Worm (Caenorhabditis elegans) whole organism, L3 larva: ENCODE results near the gene nstp-3.
A peak's percentile ranks its signal among the peaks of the same experiment; 100 is the strongest.

Experiments
- R02D3.7 ChIP-seq: fragments of 150-350 bp; optimal IDR thresholded peaks from 2 replicates; lab custom pipeline; 2014; ENCODE audit warnings: missing biosample characterization, missing genetic modification characterization
- ZK546.5 ChIP-seq: sonication (generic microtip); optimal IDR thresholded peaks from 2 replicates; lab custom pipeline; 2017; ENCODE audit warnings: missing biosample characterization, missing genetic modification characterization
- aly-2 ChIP-seq: fragments of 150-350 bp; optimal IDR thresholded peaks from 2 replicates; lab custom pipeline; 2014; ENCODE audit warnings: missing biosample characterization, missing genetic modification characterization
- ama-1 ChIP-seq: fragments of 150-350 bp; optimal IDR thresholded peaks from 2 replicates; lab custom pipeline; 2018
- ceh-16 ChIP-seq: sonication (generic microtip); optimal IDR thresholded peaks from 2 replicates; lab custom pipeline; 2017; ENCODE audit warnings: missing biosample characterization, missing genetic modification characterization
- ceh-28 ChIP-seq: fragments of 150-350 bp; optimal IDR thresholded peaks from 2 replicates; lab custom pipeline; 2014; ENCODE audit warnings: missing biosample characterization, missing genetic modification reagents, missing genetic modification characterization
- ceh-82 ChIP-seq: fragments of 150-350 bp; optimal IDR thresholded peaks from 2 replicates; lab custom pipeline; 2014; ENCODE audit warnings: missing biosample characterization, missing genetic modification characterization
- ceh-9 ChIP-seq: sonication (generic microtip); optimal IDR thresholded peaks from 2 replicates; lab custom pipeline; 2018; ENCODE audit warnings: missing biosample characterization, missing genetic modification characterization
- daf-12 ChIP-seq: fragments of 150-350 bp; optimal IDR thresholded peaks from 2 replicates; lab custom pipeline; 2014; ENCODE audit warnings: missing biosample characterization, missing genetic modification reagents, missing genetic modification characterization
- egl-27 ChIP-seq: sonication (generic microtip); optimal IDR thresholded peaks from 4 replicates; lab custom pipeline; 2017; ENCODE audit warnings: missing biosample characterization, missing genetic modification reagents, missing genetic modification characterization
- egl-5 ChIP-seq: fragments of 150-350 bp; optimal IDR thresholded peaks from 2 replicates; lab custom pipeline; 2017; ENCODE audit warnings: missing biosample characterization, missing genetic modification reagents, missing genetic modification characterization, inconsistent platforms
- elt-1 ChIP-seq: fragments of 150-350 bp; optimal IDR thresholded peaks from 2 replicates; lab custom pipeline; 2014; ENCODE audit warnings: missing biosample characterization, missing genetic modification characterization
- elt-2 ChIP-seq: sonication (generic microtip); optimal IDR thresholded peaks from 2 replicates; lab custom pipeline; 2016; ENCODE audit warnings: missing genetic modification reagents, mild to moderate bottlenecking, missing genetic modification characterization, missing compliant biosample characterization
- elt-3 ChIP-seq, 3 experiments: fragments of 150-350 bp in 1 of 3; sonication (generic microtip) in 2 of 3; optimal IDR thresholded peaks; 2 replicates in 2 of 3; 4 replicates in 1 of 3; lab custom pipeline; 2014 to 2017; ENCODE audit warnings: missing biosample characterization in 3 of 3, missing genetic modification characterization in 3 of 3
- eor-1 ChIP-seq, 2 experiments: fragments of 150-350 bp; optimal IDR thresholded peaks; 2 replicates each; lab custom pipeline; 2014 to 2018; ENCODE audit warnings: missing biosample characterization in 2 of 2, missing genetic modification characterization in 2 of 2
- fkh-10 ChIP-seq: sonication (generic microtip); optimal IDR thresholded peaks from 2 replicates; lab custom pipeline; 2017; ENCODE audit warnings: missing biosample characterization, missing genetic modification reagents, missing genetic modification characterization
- fkh-2 ChIP-seq: fragments of 150-350 bp; optimal IDR thresholded peaks from 2 replicates; lab custom pipeline; 2014; ENCODE audit warnings: missing biosample characterization, missing genetic modification reagents, missing genetic modification characterization
- fos-1 ChIP-seq: fragments of 150-350 bp; optimal IDR thresholded peaks from 2 replicates; lab custom pipeline; 2014; ENCODE audit warnings: missing biosample characterization, missing genetic modification characterization
- hmg-11 ChIP-seq: sonication (generic microtip); optimal IDR thresholded peaks from 2 replicates; lab custom pipeline; 2016; ENCODE audit warnings: missing genetic modification characterization, missing compliant biosample characterization
- jun-1 ChIP-seq: fragments of 150-350 bp; optimal IDR thresholded peaks from 2 replicates; lab custom pipeline; 2014; ENCODE audit warnings: missing biosample characterization, missing genetic modification reagents, missing genetic modification characterization
- lin-15B ChIP-seq: fragments of 150-350 bp; optimal IDR thresholded peaks from 2 replicates; lab custom pipeline; 2014; ENCODE audit warnings: missing biosample characterization, missing genetic modification characterization
- lin-39 ChIP-seq: fragments of 150-350 bp; optimal IDR thresholded peaks from 2 replicates; lab custom pipeline; 2018; ENCODE audit warnings: missing biosample characterization, missing genetic modification reagents, missing genetic modification characterization
- lsy-12 ChIP-seq: sonication (generic microtip); optimal IDR thresholded peaks from 2 replicates; lab custom pipeline; 2016; ENCODE audit warnings: mild to moderate bottlenecking, missing genetic modification characterization, missing compliant biosample characterization
- mdl-1 ChIP-seq: fragments of 150-350 bp; optimal IDR thresholded peaks from 2 replicates; lab custom pipeline; 2014; ENCODE audit warnings: missing biosample characterization, missing genetic modification characterization
- mml-1 ChIP-seq: fragments of 150-350 bp; sonication (generic microtip); optimal IDR thresholded peaks from 3 replicates; lab custom pipeline; 2014; ENCODE audit warnings: missing biosample characterization, missing genetic modification characterization
- nfya-1 ChIP-seq: sonication (generic microtip); optimal IDR thresholded peaks from 2 replicates; lab custom pipeline; 2017; ENCODE audit warnings: missing genetic modification characterization, mild to moderate bottlenecking, missing compliant biosample characterization, antibody characterized with exemption, moderate library complexity; ENCODE audit not compliant: insufficient read depth
- nhr-11 ChIP-seq: fragments of 150-350 bp; optimal IDR thresholded peaks from 2 replicates; lab custom pipeline; 2014; ENCODE audit warnings: missing biosample characterization, missing genetic modification characterization
- nhr-23 ChIP-seq: fragments of 150-350 bp; optimal IDR thresholded peaks from 2 replicates; lab custom pipeline; 2014; ENCODE audit warnings: missing biosample characterization, missing genetic modification reagents, missing genetic modification characterization
- nhr-237 ChIP-seq: fragments of 150-350 bp; optimal IDR thresholded peaks from 2 replicates; lab custom pipeline; 2014; ENCODE audit warnings: missing biosample characterization, missing genetic modification characterization
- nhr-25 ChIP-seq: sonication (generic microtip); optimal IDR thresholded peaks from 2 replicates; lab custom pipeline; 2017; ENCODE audit warnings: missing biosample characterization, missing genetic modification characterization
- nhr-28 ChIP-seq: fragments of 150-350 bp; optimal IDR thresholded peaks from 2 replicates; lab custom pipeline; 2014; ENCODE audit warnings: missing biosample characterization, missing genetic modification characterization
- nhr-43 ChIP-seq: sonication (generic microtip); optimal IDR thresholded peaks from 2 replicates; lab custom pipeline; 2016; ENCODE audit warnings: mild to moderate bottlenecking, missing genetic modification characterization, missing compliant biosample characterization; ENCODE audit not compliant: poor library complexity, severe bottlenecking
- nhr-67 ChIP-seq: fragments of 150-350 bp; optimal IDR thresholded peaks from 2 replicates; lab custom pipeline; 2014; ENCODE audit warnings: missing biosample characterization, missing genetic modification characterization
- nhr-76 ChIP-seq: fragments of 150-350 bp; sonication (generic microtip); optimal IDR thresholded peaks from 5 replicates; lab custom pipeline; 2014; ENCODE audit warnings: missing biosample characterization, missing genetic modification characterization
- nhr-77 ChIP-seq: fragments of 150-350 bp; optimal IDR thresholded peaks from 2 replicates; lab custom pipeline; 2014; ENCODE audit warnings: missing biosample characterization, missing genetic modification characterization
- pha-4 ChIP-seq: fragments of 150-350 bp; optimal IDR thresholded peaks from 2 replicates; lab custom pipeline; 2014; ENCODE audit warnings: missing biosample characterization, missing genetic modification reagents, missing genetic modification characterization
- pqm-1 ChIP-seq: fragments of 150-350 bp; optimal IDR thresholded peaks from 2 replicates; lab custom pipeline; 2017; ENCODE audit warnings: missing biosample characterization, missing genetic modification characterization, inconsistent platforms
- sea-2 ChIP-seq: fragments of 150-350 bp; sonication (generic microtip); optimal IDR thresholded peaks from 4 replicates; lab custom pipeline; 2014; ENCODE audit warnings: missing biosample characterization, missing genetic modification reagents, missing genetic modification characterization
- skn-1 ChIP-seq: fragments of 150-350 bp; optimal IDR thresholded peaks from 2 replicates; lab custom pipeline; 2014; ENCODE audit warnings: missing biosample characterization, missing genetic modification characterization
- snpc-4 ChIP-seq: fragments of 150-350 bp; optimal IDR thresholded peaks from 2 replicates; lab custom pipeline; 2014; ENCODE audit warnings: missing biosample characterization, missing genetic modification characterization
- tbx-2 ChIP-seq: sonication (generic microtip); optimal IDR thresholded peaks from 2 replicates; lab custom pipeline; 2016; ENCODE audit warnings: mild to moderate bottlenecking, missing genetic modification characterization, missing compliant biosample characterization
- unc-39 ChIP-seq: sonication (generic microtip); optimal IDR thresholded peaks from 4 replicates; lab custom pipeline; 2017; ENCODE audit warnings: missing biosample characterization, missing genetic modification characterization
- unc-62 ChIP-seq: fragments of 150-350 bp; sonication (generic microtip); optimal IDR thresholded peaks from 4 replicates; lab custom pipeline; 2014; ENCODE audit warnings: missing biosample characterization, missing genetic modification reagents, missing genetic modification characterization
- zag-1 ChIP-seq: fragments of 150-350 bp; optimal IDR thresholded peaks from 2 replicates; lab custom pipeline; 2014; ENCODE audit warnings: missing biosample characterization, missing genetic modification characterization
- ztf-11 ChIP-seq: fragments of 150-350 bp; optimal IDR thresholded peaks from 2 replicates; lab custom pipeline; 2014; ENCODE audit warnings: missing biosample characterization, missing genetic modification characterization
- ztf-4 ChIP-seq: fragments of 150-350 bp; optimal IDR thresholded peaks from 2 replicates; lab custom pipeline; 2014; ENCODE audit warnings: missing biosample characterization, missing genetic modification characterization

Gene nstp-3

DNA sequence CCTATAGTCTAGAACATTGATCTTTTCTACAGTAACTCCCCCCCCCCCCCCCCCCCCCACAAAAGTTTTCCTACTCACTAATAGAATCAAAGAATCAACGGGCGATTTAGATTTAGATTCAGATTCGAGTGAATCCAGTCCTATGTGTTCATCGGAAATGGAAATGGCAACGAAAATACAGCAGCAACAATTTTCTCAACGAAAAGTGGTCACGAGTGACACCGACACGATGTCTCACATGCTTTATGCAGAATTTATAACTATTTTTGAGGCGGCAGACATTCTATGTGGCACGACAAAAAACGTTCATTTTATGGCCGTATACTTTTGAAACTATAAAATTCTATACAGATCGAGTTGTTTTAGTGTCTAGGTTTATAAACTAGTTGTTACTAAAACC, 47.1 kb upstream of the nstp-3 start:
- TF ChIP-seq ceh-28 (tag; lab: Kevin White, UChicago) (no peak), nhr-28 (tag; lab: Kevin White, UChicago) (no peak), fkh-2 (tag; lab: Kevin White, UChicago) (no peak), fos-1 (tag; lab: Kevin White, UChicago) (no peak), pha-4 (tag; lab: Kevin White, UChicago) (no peak), R02D3.7 (tag; lab: Kevin White, UChicago) (no peak), ceh-16 (no peak), jun-1 (tag; lab: Kevin White, UChicago) (no peak), unc-39 (no peak), sea-2 (GFP tag; lab: Kevin White, UChicago) (no peak), pqm-1 (no peak), nhr-25 (tag; lab: Kevin White, UChicago) (peak; percentile 14), nhr-77 (tag; lab: Kevin White, UChicago) (no peak), ZK546.5 (tag; lab: Kevin White, UChicago) (no peak), egl-27 (tag; lab: Kevin White, UChicago) (no peak), elt-1 (tag; lab: Kevin White, UChicago) (no peak), nhr-76 (no peak), zag-1 (no peak), snpc-4 (tag; lab: Kevin White, UChicago) (peak; percentile 19), nfya-1 (tag; lab: Kevin White, UChicago) (no peak), nhr-11 (tag; lab: Kevin White, UChicago) (no peak), daf-12 (tag; lab: Kevin White, UChicago) (no peak), lin-39 (tag; lab: Kevin White, UChicago) (no peak), ama-1 (lab: Kevin White, UChicago) (no peak), aly-2 (tag; lab: Kevin White, UChicago) (no peak), nhr-23 (tag; lab: Kevin White, UChicago) (peak; percentile 11), tbx-2 (tag; lab: Kevin White, UChicago) (no peak), fkh-10 (GFP tag; lab: Kevin White, UChicago) (no peak), nhr-43 (tag; lab: Kevin White, UChicago) (no peak), nhr-237 (tag; lab: Kevin White, UChicago) (no peak), lsy-12 (tag; lab: Kevin White, UChicago) (peak; percentile 13), ztf-11 (no peak), hmg-11 (tag; lab: Kevin White, UChicago) (no peak), lin-15B (no peak), mdl-1 (tag; lab: Kevin White, UChicago) (no peak), ceh-9 (tag; lab: Kevin White, UChicago) (no peak)
- TF ChIP-seq, all 47 proteins: peak for 4

- no peak for TF ChIP-seq lin-39 (tag; lab: Kevin White, UChicago)
- peak; percentile 84 for TF ChIP-seq pha-4 (tag; lab: Kevin White, UChicago)
- no peak for TF ChIP-seq daf-12 (tag; lab: Kevin White, UChicago)
- no peak for TF ChIP-seq unc-62 (GFP tag; lab: Kevin White, UChicago)
- TF ChIP-seq ceh-16 = no peak
- no peak for TF ChIP-seq elt-3 (tag; optimal IDR thresholded peaks at IDR 0.05; lab: Kevin White, UChicago)
- TF ChIP-seq eor-1 (tag; optimal IDR thresholded peaks at IDR 0.05; lab: Kevin White, UChicago) = no peak
- TF ChIP-seq ama-1 (lab: Kevin White, UChicago) = peak; percentile 63
- TF ChIP-seq ztf-11 = no peak
- TF ChIP-seq fkh-10 (GFP tag; lab: Kevin White, UChicago) = no peak
- TF ChIP-seq ceh-9 (tag; lab: Kevin White, UChicago) = no peak
- TF ChIP-seq nhr-25 (tag; lab: Kevin White, UChicago) = peak; percentile 97
- TF ChIP-seq tbx-2 (tag; lab: Kevin White, UChicago) = peak; percentile 14
- TF ChIP-seq mdl-1 (tag; lab: Kevin White, UChicago) = peak; percentile 67
- no peak for TF ChIP-seq hmg-11 (tag; lab: Kevin White, UChicago)
- no peak for TF ChIP-seq egl-27 (tag; lab: Kevin White, UChicago)
- no peak for TF ChIP-seq sea-2 (GFP tag; lab: Kevin White, UChicago)
- no peak for TF ChIP-seq nhr-237 (tag; lab: Kevin White, UChicago)
- TF ChIP-seq nhr-28 (tag; lab: Kevin White, UChicago) = no peak
- TF ChIP-seq ztf-4 (tag; lab: Kevin White, UChicago) = peak; percentile 80
- no peak for TF ChIP-seq aly-2 (tag; lab: Kevin White, UChicago)
- TF ChIP-seq zag-1 = no peak
- no peak for TF ChIP-seq nhr-11 (tag; lab: Kevin White, UChicago)
- TF ChIP-seq lin-15B = no peak
- TF ChIP-seq fkh-2 (tag; lab: Kevin White, UChicago) = no peak
- peak; percentile 70 for TF ChIP-seq egl-5 (tag; lab: Kevin White, UChicago)
- peak; percentile 86 for TF ChIP-seq jun-1 (tag; lab: Kevin White, UChicago)
- peak; percentile 72 for TF ChIP-seq nfya-1 (tag; lab: Kevin White, UChicago)
- TF ChIP-seq skn-1 (tag; lab: Kevin White, UChicago) = no peak
- TF ChIP-seq ceh-82 = no peak
- peak; percentile 67 for TF ChIP-seq pqm-1
- TF ChIP-seq nhr-67 = no peak
- TF ChIP-seq elt-2 (tag; lab: Kevin White, UChicago) = peak; percentile 47
- peak; percentile 2 for TF ChIP-seq mml-1 (tag; lab: Kevin White, UChicago)
- TF ChIP-seq R02D3.7 (tag; lab: Kevin White, UChicago) = no peak
- no peak for TF ChIP-seq fos-1 (tag; lab: Kevin White, UChicago)
- TF ChIP-seq nhr-43 (tag; lab: Kevin White, UChicago) = peak; percentile 93
- no peak for TF ChIP-seq nhr-76
- no peak for TF ChIP-seq snpc-4 (tag; lab: Kevin White, UChicago)
- no peak for TF ChIP-seq unc-39
- no peak for TF ChIP-seq ZK546.5 (tag; lab: Kevin White, UChicago)
- TF ChIP-seq nhr-23 (tag; lab: Kevin White, UChicago) = peak; percentile 82
- no peak for TF ChIP-seq lsy-12 (tag; lab: Kevin White, UChicago)
- no peak for TF ChIP-seq nhr-77 (tag; lab: Kevin White, UChicago)
- TF ChIP-seq ceh-28 (tag; lab: Kevin White, UChicago) = no peak
Observed at ce11 chrV:5844349-5844760, 46.3 kb upstream of the nstp-3 start.
